Fruit fly (Drosophila melanogaster) whole organism, embryonic: ENCODE results near the gene Sirup.

Source experiments
- Adf1 ChIP-seq: fragments of 200-800 bp; sonication (Bioruptor generic); IDR thresholded peaks from 2 replicates; pipeline ENCODE4 v1.3.6; 2022; ENCODE audit warnings: missing biosample characterization, missing genetic modification characterization
- Antp ChIP-seq: fragments of 200-800 bp; sonication (Bioruptor generic); optimal IDR thresholded peaks from 3 replicates; lab custom pipeline; 2016; ENCODE audit warnings: missing biosample characterization, missing genetic modification characterization
- Asciz ChIP-seq: fragments of 200-800 bp; sonication (Bioruptor generic); optimal IDR thresholded peaks from 2 replicates; lab custom pipeline; 2017; ENCODE audit warnings: missing biosample characterization, mild to moderate bottlenecking, missing genetic modification characterization, missing genetic modification reagents
- BEAF-32 ChIP-seq: fragments of 200-800 bp; sonication (Bioruptor generic); optimal IDR thresholded peaks from 3 replicates; lab custom pipeline; 2017; ENCODE audit warnings: missing biosample characterization, missing genetic modification characterization, mild to moderate bottlenecking, moderate library complexity, missing genetic modification reagents
- Bgb ChIP-seq: fragments of 200-800 bp; sonication (Bioruptor generic); IDR thresholded peaks from 2 replicates; pipeline ENCODE4 v1.3.6; 2022; ENCODE audit warnings: missing biosample characterization, missing genetic modification characterization; ENCODE audit not compliant: partially characterized antibody
- CG1024 ChIP-seq: fragments of 200-800 bp; sonication (Bioruptor generic); IDR thresholded peaks from 2 replicates; pipeline ENCODE4 v1.3.6; 2022; ENCODE audit warnings: missing biosample characterization, missing genetic modification characterization
- CG10565 ChIP-seq: fragments of 200-800 bp; sonication (Bioruptor generic); optimal IDR thresholded peaks from 3 replicates; lab custom pipeline; 2016; ENCODE audit warnings: missing biosample characterization, mild to moderate bottlenecking, missing genetic modification characterization
- CG11695 ChIP-seq: fragments of 200-800 bp; sonication (Bioruptor generic); IDR thresholded peaks from 3 replicates; pipeline ENCODE4 v1.3.6; 2022; ENCODE audit warnings: missing biosample characterization, missing genetic modification characterization
- CG14965 ChIP-seq: fragments of 200-800 bp; sonication (Bioruptor generic); optimal IDR thresholded peaks from 2 replicates; lab custom pipeline; 2016; ENCODE audit warnings: missing biosample characterization, missing genetic modification characterization, borderline replicate concordance
- CG16813 ChIP-seq: fragments of 200-800 bp; sonication (Bioruptor generic); IDR thresholded peaks from 3 replicates; pipeline ENCODE4 v1.3.6; 2022; ENCODE audit warnings: missing biosample characterization, missing genetic modification characterization; ENCODE audit not compliant: partially characterized antibody
- CG17568 ChIP-seq: fragments of 200-800 bp; sonication (Bioruptor generic); optimal IDR thresholded peaks from 2 replicates; lab custom pipeline; 2018; ENCODE audit warnings: missing biosample characterization, mild to moderate bottlenecking, missing genetic modification characterization, moderate library complexity
- CG17802 ChIP-seq: fragments of 200-800 bp; sonication (Bioruptor generic); optimal IDR thresholded peaks from 2 replicates; lab custom pipeline; 2018; ENCODE audit warnings: missing biosample characterization, mild to moderate bottlenecking, missing genetic modification characterization, moderate library complexity
- CG18262 ChIP-seq: fragments of 200-800 bp; optimal IDR thresholded peaks from 3 replicates; lab custom pipeline; 2019; ENCODE audit warnings: missing biosample characterization, mild to moderate bottlenecking, missing genetic modification characterization, moderate library complexity
- CG18599 ChIP-seq: fragments of 200-800 bp; sonication (Bioruptor generic); optimal IDR thresholded peaks from 3 replicates; lab custom pipeline; 2017; ENCODE audit warnings: missing biosample characterization, missing genetic modification characterization, mild to moderate bottlenecking, moderate library complexity, missing genetic modification reagents
- CG18619 ChIP-seq: fragments of 200-800 bp; sonication (Bioruptor generic); optimal IDR thresholded peaks from 3 replicates; lab custom pipeline; 2017; ENCODE audit warnings: missing biosample characterization, mild to moderate bottlenecking, missing genetic modification characterization
- CG18764 ChIP-seq: fragments of 200-800 bp; sonication (Bioruptor generic); optimal IDR thresholded peaks from 3 replicates; lab custom pipeline; 2016; ENCODE audit warnings: missing biosample characterization, missing genetic modification characterization
- CG2678 ChIP-seq: fragments of 200-800 bp; sonication (Bioruptor generic); optimal IDR thresholded peaks from 3 replicates; lab custom pipeline; 2019; ENCODE audit warnings: missing biosample characterization, mild to moderate bottlenecking, missing genetic modification characterization, moderate library complexity
- CG32772 ChIP-seq: fragments of 200-800 bp; sonication (Bioruptor generic); IDR thresholded peaks from 2 replicates; pipeline ENCODE4 v1.3.6; 2022; ENCODE audit warnings: missing biosample characterization, missing genetic modification characterization
- CG43689 ChIP-seq: fragments of 200-800 bp; sonication (Bioruptor generic); IDR thresholded peaks from 2 replicates; pipeline ENCODE4 v1.3.6; 2022; ENCODE audit warnings: missing biosample characterization, missing genetic modification characterization
- CG4404 ChIP-seq: fragments of 200-800 bp; sonication (Bioruptor generic); IDR thresholded peaks from 2 replicates; pipeline ENCODE4 v1.3.6; 2022; ENCODE audit warnings: missing biosample characterization, missing genetic modification characterization
- CG4707 ChIP-seq: fragments of 200-800 bp; sonication (Bioruptor generic); optimal IDR thresholded peaks from 2 replicates; lab custom pipeline; 2018; ENCODE audit warnings: missing biosample characterization, mild to moderate bottlenecking, missing genetic modification characterization, moderate library complexity
- CG7372 ChIP-seq: fragments of 200-800 bp; sonication (Bioruptor generic); IDR thresholded peaks from 2 replicates; pipeline ENCODE4 v1.3.6; 2022; ENCODE audit warnings: missing biosample characterization, missing genetic modification characterization
- CG7745 ChIP-seq: fragments of 200-800 bp; sonication (Bioruptor generic); optimal IDR thresholded peaks from 2 replicates; lab custom pipeline; 2018; ENCODE audit warnings: missing biosample characterization, mild to moderate bottlenecking, missing genetic modification characterization, moderate library complexity
- CG7928 ChIP-seq: fragments of 200-800 bp; sonication (Bioruptor generic); optimal IDR thresholded peaks from 2 replicates; lab custom pipeline; 2017; ENCODE audit warnings: missing biosample characterization, mild to moderate bottlenecking, missing genetic modification characterization
- CG9215 ChIP-seq: fragments of 200-800 bp; sonication (Bioruptor generic); IDR thresholded peaks from 2 replicates; pipeline ENCODE4 v1.3.6; 2022; ENCODE audit warnings: missing biosample characterization, missing genetic modification characterization
- CG9876 ChIP-seq: fragments of 200-800 bp; sonication (Bioruptor generic); optimal IDR thresholded peaks from 2 replicates; lab custom pipeline; 2016; ENCODE audit warnings: missing biosample characterization, missing genetic modification characterization
- D19A ChIP-seq: fragments of 200-800 bp; optimal IDR thresholded peaks from 3 replicates; lab custom pipeline; 2019; ENCODE audit warnings: missing biosample characterization, mild to moderate bottlenecking, missing genetic modification characterization, moderate library complexity
- Dip2 ChIP-seq: fragments of 200-800 bp; sonication (Bioruptor generic); IDR thresholded peaks from 2 replicates; pipeline ENCODE4 v1.3.6; 2022; ENCODE audit warnings: missing biosample characterization, missing genetic modification characterization
- Fer3 ChIP-seq: fragments of 200-800 bp; sonication (Bioruptor generic); optimal IDR thresholded peaks from 2 replicates; lab custom pipeline; 2018; ENCODE audit warnings: missing biosample characterization, mild to moderate bottlenecking, missing genetic modification characterization, moderate library complexity
- HmgZ ChIP-seq: fragments of 200-800 bp; sonication (Bioruptor generic); optimal IDR thresholded peaks from 2 replicates; lab custom pipeline; 2018; ENCODE audit warnings: missing biosample characterization, mild to moderate bottlenecking, missing genetic modification characterization
- Kr ChIP-seq: fragments of 200-800 bp; sonication (Bioruptor generic); optimal IDR thresholded peaks from 2 replicates; lab custom pipeline; 2017; ENCODE audit warnings: missing biosample characterization, mild to moderate bottlenecking, missing genetic modification characterization
- Meics ChIP-seq: fragments of 200-800 bp; sonication (Bioruptor generic); optimal IDR thresholded peaks from 2 replicates; lab custom pipeline; 2017; ENCODE audit warnings: missing biosample characterization, mild to moderate bottlenecking, missing genetic modification characterization
- Nf-YA ChIP-seq: fragments of 200-800 bp; sonication (Bioruptor generic); IDR thresholded peaks from 2 replicates; pipeline ENCODE4 v1.3.6; 2022; ENCODE audit warnings: missing biosample characterization, missing genetic modification characterization
- Sry-β ChIP-seq: fragments of 200-800 bp; sonication (Bioruptor generic); optimal IDR thresholded peaks from 2 replicates; lab custom pipeline; 2018; ENCODE audit warnings: missing biosample characterization, mild to moderate bottlenecking, missing genetic modification characterization, moderate library complexity
- abd-A ChIP-seq: fragments of 200-800 bp; sonication (Bioruptor generic); optimal IDR thresholded peaks from 3 replicates; lab custom pipeline; 2019; ENCODE audit warnings: missing biosample characterization, mild to moderate bottlenecking, missing genetic modification characterization, moderate library complexity
- amos ChIP-seq: fragments of 200-800 bp; sonication (Bioruptor generic); IDR thresholded peaks from 2 replicates; pipeline ENCODE4 v1.3.6; 2022; ENCODE audit warnings: missing biosample characterization, missing genetic modification characterization; ENCODE audit not compliant: partially characterized antibody
- bcd ChIP-seq: fragments of 200-800 bp; sonication (Bioruptor generic); optimal IDR thresholded peaks from 2 replicates; lab custom pipeline; 2017; ENCODE audit warnings: missing biosample characterization, mild to moderate bottlenecking, missing genetic modification characterization
- cas ChIP-seq: fragments of 200-800 bp; sonication (Bioruptor generic); IDR thresholded peaks from 2 replicates; pipeline ENCODE4 v1.3.6; 2022; ENCODE audit warnings: missing biosample characterization, missing genetic modification characterization
- ci ChIP-seq: fragments of 200-800 bp; sonication (Bioruptor generic); IDR thresholded peaks from 3 replicates; pipeline ENCODE4 v1.3.6; 2022; ENCODE audit warnings: missing biosample characterization, missing genetic modification characterization
- corto ChIP-seq: fragments of 200-800 bp; sonication (Bioruptor generic); optimal IDR thresholded peaks from 2 replicates; lab custom pipeline; 2016; ENCODE audit warnings: missing biosample characterization, mild to moderate bottlenecking, missing genetic modification characterization, moderate library complexity
- grau ChIP-seq: fragments of 200-800 bp; optimal IDR thresholded peaks from 3 replicates; lab custom pipeline; 2019; ENCODE audit warnings: missing biosample characterization, mild to moderate bottlenecking, missing genetic modification characterization, moderate library complexity
- luna ChIP-seq: fragments of 200-800 bp; sonication (Bioruptor generic); optimal IDR thresholded peaks from 2 replicates; lab custom pipeline; 2016; ENCODE audit warnings: missing biosample characterization, missing genetic modification characterization
- pho ChIP-seq: fragments of 200-800 bp; sonication (Bioruptor generic); optimal IDR thresholded peaks from 2 replicates; lab custom pipeline; 2016; ENCODE audit warnings: missing biosample characterization, missing genetic modification characterization
- pum ChIP-seq: fragments of 200-800 bp; sonication (Bioruptor generic); optimal IDR thresholded peaks from 2 replicates; lab custom pipeline; 2016; ENCODE audit warnings: missing biosample characterization, missing genetic modification characterization
- row ChIP-seq: fragments of 200-800 bp; sonication (Bioruptor generic); IDR thresholded peaks from 3 replicates; pipeline ENCODE4 v1.3.6; 2022; ENCODE audit warnings: missing biosample characterization, missing genetic modification characterization
- slp2 ChIP-seq: fragments of 200-800 bp; sonication (Bioruptor generic); optimal IDR thresholded peaks from 2 replicates; lab custom pipeline; 2016; ENCODE audit warnings: missing biosample characterization, missing genetic modification characterization
- ssp ChIP-seq: fragments of 200-800 bp; sonication (Bioruptor generic); IDR thresholded peaks from 2 replicates; pipeline ENCODE4 v1.3.6; 2022; ENCODE audit warnings: missing biosample characterization, missing genetic modification characterization
- tx ChIP-seq: fragments of 200-800 bp; sonication (Bioruptor generic); optimal IDR thresholded peaks from 2 replicates; lab custom pipeline; 2016; ENCODE audit warnings: missing biosample characterization, missing genetic modification characterization

Sirup gene

DNA sequence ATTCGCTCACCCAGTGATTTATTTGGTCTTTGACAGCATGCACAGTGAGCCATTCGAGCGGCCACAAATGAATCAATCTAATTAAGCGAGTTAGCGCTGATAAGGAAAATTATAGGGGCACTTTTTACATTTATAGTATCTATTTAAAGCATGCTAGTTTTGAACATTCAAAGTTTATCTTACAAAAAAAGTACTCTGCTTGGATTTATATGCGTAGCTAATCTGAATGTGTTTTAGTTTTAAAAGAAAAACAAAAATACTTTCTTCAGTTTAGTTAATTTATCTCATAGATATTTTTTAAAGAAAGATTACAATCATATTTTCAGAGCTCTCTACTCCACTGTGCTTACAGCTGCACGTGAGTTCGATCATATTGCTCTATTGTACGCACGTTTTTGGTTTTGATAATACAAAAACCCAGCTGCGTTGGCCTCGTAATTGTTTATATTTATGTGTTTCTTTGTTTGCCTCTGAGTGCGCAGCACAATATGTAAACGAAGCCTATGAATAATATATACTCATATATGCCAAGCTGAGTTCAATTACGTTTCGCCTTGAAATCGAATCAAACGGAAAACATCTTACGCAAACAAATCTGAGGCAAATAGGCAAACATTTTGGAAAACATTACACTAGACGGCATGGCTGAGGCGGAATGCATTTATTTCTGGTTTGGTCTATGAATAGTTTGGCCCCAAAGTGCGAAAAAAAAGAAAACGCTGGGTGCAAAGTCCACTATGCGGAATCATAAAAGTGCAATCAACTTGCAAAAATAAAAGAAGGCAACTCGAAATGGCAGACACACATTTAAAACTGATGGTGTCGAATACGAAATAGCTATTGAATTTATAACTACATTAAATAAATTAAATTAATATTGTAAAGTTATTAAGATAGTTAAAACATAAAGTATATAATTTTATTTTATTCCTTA, 3.3 kb downstream of the Sirup start (continued):
- peak; percentile 88 for TF ChIP-seq CG18619 (GFP tag; lab: Kevin White, UChicago)
- peak; percentile 74 for TF ChIP-seq slp2 (GFP tag; lab: Kevin White, UChicago)
- peak; percentile 81 for TF ChIP-seq CG9215 (GFP tag; lab: Robert Waterston, UW)
- no peak for TF ChIP-seq Kr (GFP tag; lab: Kevin White, UChicago)
- TF ChIP-seq D19A (tag; lab: Kevin White, UChicago): peak; percentile 81
- TF ChIP-seq CG7928 (GFP tag; lab: Kevin White, UChicago): peak; percentile 25
- TF ChIP-seq CG14965 (GFP tag; lab: Kevin White, UChicago): no peak
- TF ChIP-seq CG4707 (GFP tag; lab: Kevin White, UChicago): peak; percentile 92
- peak; percentile 80; the same call in 2 of the 3 replicates for TF ChIP-seq ci (GFP tag; lab: Robert Waterston, UW)
- TF ChIP-seq CG18764 (GFP tag; lab: Kevin White, UChicago): peak; percentile 65
- TF ChIP-seq cas (GFP tag; lab: Robert Waterston, UW): 0 out of 2 replicates have a peak, but pooled peaks have one; percentile 27
- peak; percentile 79 for TF ChIP-seq CG17568 (GFP tag; lab: Kevin White, UChicago)
- no peak for TF ChIP-seq CG43689
- TF ChIP-seq CG1024: 0 out of 2 replicates have a peak, but pooled peaks have one; percentile 28
- peak; percentile 82 for TF ChIP-seq HmgZ (tag; lab: Kevin White, UChicago)
- TF ChIP-seq pho (GFP tag; lab: Kevin White, UChicago): peak; percentile 84
- TF ChIP-seq CG18599 (GFP tag; lab: Kevin White, UChicago): peak; percentile 89
- TF ChIP-seq Meics (GFP tag; lab: Kevin White, UChicago): peak; percentile 92
- peak; percentile 87 for TF ChIP-seq Asciz (GFP tag; lab: Kevin White, UChicago)
- TF ChIP-seq CG7745: no peak
- TF ChIP-seq grau (tag; lab: Kevin White, UChicago): peak; percentile 91
- peak; percentile 39 for TF ChIP-seq CG10565 (GFP tag; lab: Kevin White, UChicago)
- peak; percentile 86 for TF ChIP-seq CG7372 (GFP tag; lab: Robert Waterston, UW)
- TF ChIP-seq CG4404: peak; percentile 79
- TF ChIP-seq luna (GFP tag; lab: Kevin White, UChicago): no peak
- peak; percentile 57 for TF ChIP-seq Adf1 (GFP tag; lab: Robert Waterston, UW)
- TF ChIP-seq abd-A: peak; percentile 64
- TF ChIP-seq tx (GFP tag; lab: Kevin White, UChicago): peak; percentile 69
- TF ChIP-seq pum (GFP tag; lab: Kevin White, UChicago): peak; percentile 71
- TF ChIP-seq corto (GFP tag; lab: Kevin White, UChicago): peak; percentile 40
- peak; percentile 62 for TF ChIP-seq Nf-YA (GFP tag; lab: Robert Waterston, UW)
- TF ChIP-seq row (GFP tag; lab: Robert Waterston, UW): peak; percentile 88
- TF ChIP-seq Bgb (GFP tag; lab: Robert Waterston, UW): no peak
- TF ChIP-seq BEAF-32 (GFP tag; lab: Kevin White, UChicago): peak; percentile 13
- TF ChIP-seq CG16813: no peak
- TF ChIP-seq Sry-β (GFP tag; lab: Kevin White, UChicago): peak; percentile 37
- no peak for TF ChIP-seq amos (GFP tag; lab: Robert Waterston, UW)
- peak; percentile 93 for TF ChIP-seq CG18262
- TF ChIP-seq Fer3 (tag; lab: Kevin White, UChicago): peak; percentile 73
- peak; percentile 93 for TF ChIP-seq CG11695
- TF ChIP-seq CG17802 (tag; lab: Kevin White, UChicago): no peak
- TF ChIP-seq Dip2 (GFP tag; lab: Robert Waterston, UW): peak; percentile 27; the same call in 1 of the 2 replicates
- TF ChIP-seq Antp (GFP tag; lab: Kevin White, UChicago): peak; percentile 78
- TF ChIP-seq bcd (GFP tag; lab: Kevin White, UChicago): peak; percentile 86
- peak; percentile 73 for TF ChIP-seq ssp (GFP tag; lab: Robert Waterston, UW)
- TF ChIP-seq CG2678 (tag; lab: Kevin White, UChicago): peak; percentile 95
- TF ChIP-seq CG32772 (GFP tag; lab: Robert Waterston, UW): peak; percentile 66
- TF ChIP-seq CG9876 (GFP tag; lab: Kevin White, UChicago): peak; percentile 65
